Fruit fly (Drosophila melanogaster) whole organism, embryonic: ENCODE measurements around the gene Spec2.

Experiments used
- Awh ChIP-seq: fragments of 200-800 bp; sonication (Bioruptor generic); IDR thresholded peaks from 2 replicates; pipeline ENCODE4, ENCODE4 v1.3.6; 2022; ENCODE audit warnings: missing biosample characterization, missing genetic modification characterization
- C15 ChIP-seq: fragments of 200-800 bp; sonication (Bioruptor generic); IDR thresholded peaks from 3 replicates; pipeline ENCODE4 v1.3.6; 2022; ENCODE audit warnings: missing biosample characterization, missing genetic modification characterization
- CG10462 ChIP-seq: fragments of 200-800 bp; sonication (Bioruptor generic); optimal IDR thresholded peaks from 2 replicates; lab custom pipeline; 2016; ENCODE audit warnings: missing biosample characterization, missing genetic modification characterization
- CG10959 ChIP-seq: fragments of 200-800 bp; sonication (Bioruptor generic); IDR thresholded peaks from 2 replicates; pipeline ENCODE4 v1.3.6; 2022; ENCODE audit warnings: missing biosample characterization, missing genetic modification characterization
- CG12769 ChIP-seq: fragments of 200-800 bp; sonication (Bioruptor generic); optimal IDR thresholded peaks from 2 replicates; lab custom pipeline; 2019; ENCODE audit warnings: missing biosample characterization, mild to moderate bottlenecking, missing genetic modification characterization, moderate library complexity
- CG14441 ChIP-seq: fragments of 200-800 bp; sonication (Bioruptor generic); IDR thresholded peaks from 2 replicates; pipeline ENCODE4 v1.3.6; 2022; ENCODE audit warnings: missing biosample characterization, missing genetic modification characterization
- CG14860 ChIP-seq: fragments of 200-800 bp; sonication (Bioruptor generic); IDR thresholded peaks from 3 replicates; pipeline ENCODE4 v1.3.6; 2022; ENCODE audit warnings: missing biosample characterization, missing genetic modification characterization; ENCODE audit not compliant: partially characterized antibody
- CG15514 ChIP-seq: fragments of 200-800 bp; sonication (Bioruptor generic); optimal IDR thresholded peaks from 3 replicates; lab custom pipeline; 2017; ENCODE audit warnings: missing biosample characterization, missing genetic modification characterization, mild to moderate bottlenecking, moderate library complexity, missing genetic modification reagents
- CG17568 ChIP-seq: fragments of 200-800 bp; sonication (Bioruptor generic); optimal IDR thresholded peaks from 2 replicates; lab custom pipeline; 2018; ENCODE audit warnings: missing biosample characterization, mild to moderate bottlenecking, missing genetic modification characterization, moderate library complexity
- CG18476 ChIP-seq: fragments of 200-800 bp; sonication (Bioruptor generic); optimal IDR thresholded peaks from 2 replicates; lab custom pipeline; 2016; ENCODE audit warnings: missing biosample characterization, mild to moderate bottlenecking, missing genetic modification characterization
- CG2116 ChIP-seq: fragments of 200-800 bp; sonication (Bioruptor generic); optimal IDR thresholded peaks from 3 replicates; lab custom pipeline; 2018; ENCODE audit warnings: missing biosample characterization, mild to moderate bottlenecking, missing genetic modification characterization
- CG2712 ChIP-seq: fragments of 200-800 bp; optimal IDR thresholded peaks from 3 replicates; lab custom pipeline; 2019; ENCODE audit warnings: missing biosample characterization, mild to moderate bottlenecking, missing genetic modification characterization, moderate library complexity
- CG3163 ChIP-seq: fragments of 200-800 bp; sonication (Bioruptor generic); optimal IDR thresholded peaks from 3 replicates; lab custom pipeline; 2016; ENCODE audit warnings: missing biosample characterization, missing genetic modification characterization
- CG6689 ChIP-seq: fragments of 200-800 bp; sonication (Bioruptor generic); IDR thresholded peaks from 2 replicates; pipeline ENCODE4 v1.3.6; 2022; ENCODE audit warnings: missing biosample characterization, missing genetic modification characterization
- CG7839 ChIP-seq: fragments of 200-800 bp; sonication (Bioruptor generic); optimal IDR thresholded peaks from 3 replicates; lab custom pipeline; 2018; ENCODE audit warnings: missing biosample characterization, mild to moderate bottlenecking, missing genetic modification characterization, moderate library complexity
- CG9876 ChIP-seq: fragments of 200-800 bp; sonication (Bioruptor generic); optimal IDR thresholded peaks from 2 replicates; lab custom pipeline; 2016; ENCODE audit warnings: missing biosample characterization, missing genetic modification characterization
- CoRest ChIP-seq: fragments of 200-800 bp; sonication (Bioruptor generic); optimal IDR thresholded peaks from 3 replicates; lab custom pipeline; 2018; ENCODE audit warnings: missing biosample characterization, mild to moderate bottlenecking, missing genetic modification characterization, moderate library complexity
- D ChIP-seq, 2 experiments: fragments of 200-800 bp in 1 of 2; fragments of >200 bp in 1 of 2; sonication (Bioruptor generic) in 1 of 2; optimal IDR thresholded peaks; 2 replicates in 1 of 2; 3 replicates in 1 of 2; lab custom pipeline; 2017; ENCODE audit warnings: mild to moderate bottlenecking in 1 of 2, missing biosample characterization in 1 of 2, missing genetic modification characterization in 1 of 2, missing genetic modification reagents in 1 of 2
- Dip2 ChIP-seq: fragments of 200-800 bp; sonication (Bioruptor generic); IDR thresholded peaks from 2 replicates; pipeline ENCODE4 v1.3.6; 2022; ENCODE audit warnings: missing biosample characterization, missing genetic modification characterization
- Fer1 ChIP-seq: fragments of 200-800 bp; sonication (Bioruptor generic); optimal IDR thresholded peaks from 2 replicates; lab custom pipeline; 2017; ENCODE audit warnings: missing biosample characterization, mild to moderate bottlenecking, missing genetic modification characterization
- Gug ChIP-seq: fragments of 200-800 bp; sonication (Bioruptor generic); IDR thresholded peaks from 4 replicates; pipeline ENCODE4 v1.3.6; 2022; ENCODE audit warnings: missing biosample characterization, missing genetic modification characterization
- MBD-R2 ChIP-seq: fragments of 200-800 bp; sonication (Bioruptor generic); IDR thresholded peaks from 2 replicates; pipeline ENCODE4 v1.3.6; 2022; ENCODE audit warnings: missing biosample characterization, missing genetic modification characterization
- Max ChIP-seq: fragments of 200-800 bp; sonication (Bioruptor generic); optimal IDR thresholded peaks from 2 replicates; lab custom pipeline; 2016; ENCODE audit warnings: missing biosample characterization, mild to moderate bottlenecking, missing genetic modification characterization
- NC2β ChIP-seq: fragments of 200-800 bp; sonication (Bioruptor generic); optimal IDR thresholded peaks from 2 replicates; lab custom pipeline; 2016; ENCODE audit warnings: missing biosample characterization, missing genetic modification characterization
- Nf-YC ChIP-seq: fragments of 200-800 bp; optimal IDR thresholded peaks from 3 replicates; lab custom pipeline; 2019; ENCODE audit warnings: missing biosample characterization, mild to moderate bottlenecking, missing genetic modification characterization, moderate library complexity
- Oaz ChIP-seq: fragments of 200-800 bp; sonication (Bioruptor generic); IDR thresholded peaks from 2 replicates; pipeline ENCODE4 v1.3.6; 2022; ENCODE audit warnings: missing biosample characterization, missing genetic modification characterization
- Rfx ChIP-seq: fragments of 200-800 bp; sonication (Bioruptor generic); IDR thresholded peaks from 2 replicates; pipeline ENCODE4 v1.3.6; 2022; ENCODE audit warnings: missing biosample characterization, missing genetic modification characterization
- Ssrp ChIP-seq: fragments of 200-800 bp; sonication (Bioruptor generic); optimal IDR thresholded peaks from 2 replicates; lab custom pipeline; 2018; ENCODE audit warnings: missing biosample characterization, mild to moderate bottlenecking, missing genetic modification characterization, moderate library complexity
- aop ChIP-seq: fragments of 200-800 bp; sonication (Bioruptor generic); IDR thresholded peaks from 2 replicates; pipeline ENCODE4 v1.3.6; 2022; ENCODE audit warnings: missing biosample characterization, missing genetic modification characterization
- bsh ChIP-seq, 2 experiments: fragments of 200-800 bp; sonication (Bioruptor generic); optimal IDR thresholded peaks; 2 replicates each; lab custom pipeline; 2017 to 2018; ENCODE audit warnings: mild to moderate bottlenecking in 2 of 2, missing biosample characterization in 2 of 2, missing genetic modification characterization in 2 of 2, moderate library complexity in 1 of 2
- dan ChIP-seq: fragments of 200-800 bp; sonication (Bioruptor generic); IDR thresholded peaks from 2 replicates; pipeline ENCODE4 v1.3.6; 2022; ENCODE audit warnings: missing biosample characterization, missing genetic modification characterization
- esg ChIP-seq: fragments of 200-800 bp; sonication (Bioruptor generic); conservative IDR thresholded peaks from 2 replicates; pipeline ENCODE4 v1.3.6; 2022; ENCODE audit warnings: missing biosample characterization, missing genetic modification characterization
- fru ChIP-seq: fragments of >200 bp; optimal IDR thresholded peaks from 2 replicates; lab custom pipeline; 2017
- ken ChIP-seq: fragments of 200-800 bp; sonication (Bioruptor generic); IDR thresholded peaks from 3 replicates; pipeline ENCODE4 v1.3.6; 2022; ENCODE audit warnings: missing biosample characterization, missing genetic modification characterization
- knrl ChIP-seq: fragments of 200-800 bp; sonication (Bioruptor generic); IDR thresholded peaks from 3 replicates; pipeline ENCODE4 v1.3.6; 2022; ENCODE audit warnings: missing biosample characterization, missing genetic modification characterization; ENCODE audit not compliant: partially characterized antibody
- lilli ChIP-seq: fragments of 200-800 bp; sonication (Bioruptor generic); optimal IDR thresholded peaks from 3 replicates; lab custom pipeline; 2016; ENCODE audit warnings: missing biosample characterization, missing genetic modification characterization
- lola ChIP-seq, 3 experiments: fragments of >200 bp in 2 of 3; fragments of 200-800 bp in 1 of 3; sonication (Bioruptor generic) in 1 of 3; optimal IDR thresholded peaks; 2 replicates each; lab custom pipeline; 2017 to 2019; ENCODE audit warnings: missing biosample characterization in 3 of 3, missing genetic modification characterization in 3 of 3, mild to moderate bottlenecking in 1 of 3, moderate library complexity in 1 of 3
- nau ChIP-seq: fragments of 200-800 bp; sonication (Bioruptor generic); optimal IDR thresholded peaks from 3 replicates; lab custom pipeline; 2017; ENCODE audit warnings: missing biosample characterization, mild to moderate bottlenecking, missing genetic modification characterization, missing genetic modification reagents
- odd ChIP-seq: fragments of 200-800 bp; sonication (Bioruptor generic); optimal IDR thresholded peaks from 2 replicates; lab custom pipeline; 2017; ENCODE audit warnings: missing biosample characterization, mild to moderate bottlenecking, missing genetic modification characterization
- p53 ChIP-seq: fragments of 200-800 bp; sonication (Bioruptor generic); optimal IDR thresholded peaks from 2 replicates; lab custom pipeline; 2016; ENCODE audit warnings: missing biosample characterization, missing genetic modification characterization
- pan ChIP-seq, 4 experiments: fragments of >200 bp in 3 of 4; fragments of 200-800 bp in 1 of 4; sonication (Bioruptor generic) in 1 of 4; optimal IDR thresholded peaks in 3 of 4; IDR thresholded peaks in 1 of 4; 2 replicates each; pipeline versions ENCODE4 v1.3.6 to Lab custom; 2017 to 2022; ENCODE audit warnings: missing biosample characterization in 2 of 4, missing genetic modification characterization in 2 of 4, mixed read lengths in 1 of 4
- pum ChIP-seq: fragments of 200-800 bp; sonication (Bioruptor generic); optimal IDR thresholded peaks from 2 replicates; lab custom pipeline; 2016; ENCODE audit warnings: missing biosample characterization, missing genetic modification characterization
- seq ChIP-seq: fragments of 200-800 bp; sonication (Bioruptor generic); IDR thresholded peaks from 2 replicates; pipeline ENCODE4 v1.3.6; 2022; ENCODE audit warnings: missing biosample characterization, missing genetic modification characterization
- sima ChIP-seq: fragments of 200-800 bp; sonication (Bioruptor generic); optimal IDR thresholded peaks from 2 replicates; lab custom pipeline; 2016; ENCODE audit warnings: missing biosample characterization, missing genetic modification characterization
- slou ChIP-seq: fragments of 200-800 bp; sonication (Bioruptor generic); optimal IDR thresholded peaks from 3 replicates; lab custom pipeline; 2016; ENCODE audit warnings: missing biosample characterization, missing genetic modification characterization
- stc ChIP-seq: fragments of 200-800 bp; sonication (Bioruptor generic); IDR thresholded peaks from 2 replicates; pipeline ENCODE4 v1.3.6; 2022; ENCODE audit warnings: missing biosample characterization, missing genetic modification characterization
- stwl ChIP-seq: fragments of 200-800 bp; sonication (Bioruptor generic); optimal IDR thresholded peaks from 3 replicates; lab custom pipeline; 2018; ENCODE audit warnings: missing biosample characterization, mild to moderate bottlenecking, missing genetic modification characterization, moderate library complexity
- trem ChIP-seq: fragments of 200-800 bp; optimal IDR thresholded peaks from 3 replicates; lab custom pipeline; 2019; ENCODE audit warnings: missing biosample characterization, mild to moderate bottlenecking, missing genetic modification characterization, moderate library complexity
- zfh2 ChIP-seq: fragments of 200-800 bp; sonication (Bioruptor generic); optimal IDR thresholded peaks from 2 replicates; lab custom pipeline; 2016; ENCODE audit warnings: missing biosample characterization, missing genetic modification characterization

The Spec2 gene

dm6 chr3R:5672658-5673217 lies 48.8 kb upstream of the Spec2 start (continued):
- TF ChIP-seq pan (optimal IDR thresholded peaks at IDR 0.05; lab: Kevin White, UChicago), result no peak
- TF ChIP-seq pan (GFP tag; optimal IDR thresholded peaks at IDR 0.05 in 1 of 2, IDR thresholded peaks at IDR 0.05 in 1 of 2), result peak in 1 of 2 experiments; percentile 47
- peak; percentile 78 for TF ChIP-seq Max (GFP tag; lab: Kevin White, UChicago)
- no peak for TF ChIP-seq Dip2 (GFP tag; lab: Robert Waterston, UW)
- TF ChIP-seq trem (tag; lab: Kevin White, UChicago), result peak; percentile 25
- no peak for TF ChIP-seq Gug (GFP tag; lab: Robert Waterston, UW)
- TF ChIP-seq NC2β (GFP tag; lab: Kevin White, UChicago), result peak; percentile 76
- TF ChIP-seq nau (GFP tag; lab: Kevin White, UChicago), result no peak
- 0 out of 2 replicates have a peak, but pooled peaks have one; percentile 38 for TF ChIP-seq CG14441
- TF ChIP-seq CG10462 (GFP tag; lab: Kevin White, UChicago), result no peak
- TF ChIP-seq ken (GFP tag; lab: Robert Waterston, UW), result 0 out of 3 replicates have a peak, but pooled peaks have one; percentile 49
- peak; percentile 93 for TF ChIP-seq Fer1 (GFP tag; lab: Kevin White, UChicago)
- no peak for TF ChIP-seq knrl (GFP tag; lab: Robert Waterston, UW)
- no peak for TF ChIP-seq CG7839
- no peak for TF ChIP-seq slou (GFP tag; lab: Kevin White, UChicago)
- TF ChIP-seq dan (GFP tag; lab: Robert Waterston, UW), result no peak
- TF ChIP-seq stwl (tag; lab: Kevin White, UChicago), result no peak
- no peak for TF ChIP-seq C15
- peak; percentile 67 for TF ChIP-seq CG2116
- peak; percentile 91 for TF ChIP-seq odd (GFP tag; lab: Kevin White, UChicago)
- TF ChIP-seq MBD-R2, result peak; percentile 22; the same call in 1 of the 2 replicates
- TF ChIP-seq CG6689, result peak; percentile 50
- TF ChIP-seq Ssrp (tag; lab: Kevin White, UChicago), result no peak
- no peak for TF ChIP-seq Oaz (GFP tag; lab: Robert Waterston, UW)
- peak; percentile 48; the same call in 1 of the 2 replicates for TF ChIP-seq seq
- no peak for TF ChIP-seq zfh2
- peak; percentile 99 for TF ChIP-seq p53 (GFP tag; lab: Kevin White, UChicago)
- TF ChIP-seq fru, result no peak
- TF ChIP-seq stc, result peak; percentile 65; the same call in 1 of the 2 replicates
- no peak for TF ChIP-seq Nf-YC (tag; lab: Kevin White, UChicago)
- peak; percentile 45 for TF ChIP-seq CG9876 (GFP tag; lab: Kevin White, UChicago)
- TF ChIP-seq D (optimal IDR thresholded peaks at IDR 0.05; lab: Kevin White, UChicago), result no peak
- TF ChIP-seq D (GFP tag; optimal IDR thresholded peaks at IDR 0.05; lab: Kevin White, UChicago), result peak; percentile 74
- TF ChIP-seq lola (GFP tag; optimal IDR thresholded peaks at IDR 0.05; lab: Kevin White, UChicago), result peak in 1 of 3 experiments; percentile 44
- TF ChIP-seq esg, result no peak
- peak; percentile 44 for TF ChIP-seq CG3163 (GFP tag; lab: Kevin White, UChicago)
- TF ChIP-seq bsh (GFP tag; optimal IDR thresholded peaks at IDR 0.05; lab: Kevin White, UChicago), result peak; percentile 55 to 82
- no peak for TF ChIP-seq CG12769
- peak; percentile 32 for TF ChIP-seq sima (GFP tag; lab: Kevin White, UChicago)
- TF ChIP-seq lilli (GFP tag; lab: Kevin White, UChicago), result peak; percentile 42
- TF ChIP-seq CG14860 (GFP tag; lab: Robert Waterston, UW), result no peak
- no peak for TF ChIP-seq aop (GFP tag; lab: Robert Waterston, UW)
- peak; percentile 72 for TF ChIP-seq CG15514 (GFP tag; lab: Kevin White, UChicago)
- peak; percentile 61 for TF ChIP-seq CoRest (tag; lab: Kevin White, UChicago)
- peak; percentile 40 for TF ChIP-seq pum (GFP tag; lab: Kevin White, UChicago)
- peak; percentile 93 for TF ChIP-seq CG17568 (GFP tag; lab: Kevin White, UChicago)
- TF ChIP-seq CG2712, result peak; percentile 66
- TF ChIP-seq Awh (GFP tag; lab: Robert Waterston, UW), result peak; percentile 85; the same call in 1 of the 2 replicates
- TF ChIP-seq CG18476, result peak; percentile 69
- TF ChIP-seq CG10959 (GFP tag; lab: Robert Waterston, UW), result no peak
- peak; percentile 63; the same call in 1 of the 2 replicates for TF ChIP-seq Rfx (GFP tag; lab: Robert Waterston, UW)
